Fruit fly (Drosophila melanogaster): ENCODE results near the gene vn.

The vn gene

DNA sequence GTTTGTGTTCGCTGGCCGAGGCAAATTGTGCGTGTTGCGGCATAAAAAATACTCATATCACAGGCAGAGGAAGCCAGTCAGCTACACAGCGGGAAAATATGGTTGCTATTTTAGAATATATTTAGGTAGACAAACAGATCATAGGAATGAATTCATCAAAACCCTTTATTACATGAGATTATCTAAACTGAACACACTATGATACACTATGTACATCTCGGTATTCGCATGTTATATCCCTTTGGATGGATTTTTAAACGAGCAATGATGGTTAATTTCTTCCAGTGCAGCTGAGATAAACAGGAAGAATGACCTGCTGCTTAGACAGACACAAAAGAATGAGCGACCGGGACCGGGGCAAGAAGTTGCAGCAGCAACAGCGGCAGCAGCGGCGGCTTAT, 11.5 kb upstream of the vn start (continued):
- TF ChIP-seq Ssrp (tag; optimal IDR thresholded peaks at IDR 0.05), result peak; percentile 31
- TF ChIP-seq CG9727 (GFP tag; optimal IDR thresholded peaks at IDR 0.05), result peak; percentile 85
- peak; percentile 80 for TF ChIP-seq CG2712 (tag; optimal IDR thresholded peaks at IDR 0.05)
- TF ChIP-seq nerfin-1 (tag; optimal IDR thresholded peaks at IDR 0.05), result peak; percentile 11
- no peak for TF ChIP-seq CG1529 (GFP tag; optimal IDR thresholded peaks at IDR 0.05)
- peak; percentile 19 for TF ChIP-seq Camta (GFP tag; optimal IDR thresholded peaks at IDR 0.05)
- TF ChIP-seq CG6689 (GFP tag; IDR thresholded peaks at IDR 0.05), result peak; percentile 44; the same call in 1 of the 2 replicates
- no peak for TF ChIP-seq inv (GFP tag; IDR thresholded peaks at IDR 0.05; ENCODE audit: partially characterized antibody)
- peak; percentile 11 for TF ChIP-seq Mes4 (GFP tag; optimal IDR thresholded peaks at IDR 0.05)
- no peak for TF ChIP-seq B-H1 (GFP tag; IDR thresholded peaks at IDR 0.05)
- TF ChIP-seq row (GFP tag; IDR thresholded peaks at IDR 0.05), result peak; percentile 58; the same call in 2 of the 3 replicates
- no peak for TF ChIP-seq CG6654 (GFP tag; optimal IDR thresholded peaks at IDR 0.05)
- TF ChIP-seq nmo (GFP tag; optimal IDR thresholded peaks at IDR 0.05), result peak; percentile 46
- no peak for TF ChIP-seq CG5953 (GFP tag; IDR thresholded peaks at IDR 0.05)
- peak; percentile 64 for TF ChIP-seq CG7271 (tag; optimal IDR thresholded peaks at IDR 0.05)
- TF ChIP-seq CG17568 (GFP tag; optimal IDR thresholded peaks at IDR 0.05), result no peak
- no peak for TF ChIP-seq HLH3B (GFP tag; IDR thresholded peaks at IDR 0.05)
- TF ChIP-seq CG15696 (tag; optimal IDR thresholded peaks at IDR 0.05), result peak; percentile 95
- no peak for TF ChIP-seq kay (GFP tag; optimal IDR thresholded peaks at IDR 0.05)
- peak; percentile 32 for TF ChIP-seq Atf-2 (GFP tag; optimal IDR thresholded peaks at IDR 0.05)
- TF ChIP-seq CG4404 (GFP tag; IDR thresholded peaks at IDR 0.05), result peak; percentile 87
- no peak for TF ChIP-seq CG1024 (GFP tag; IDR thresholded peaks at IDR 0.05)
- peak; percentile 37 for TF ChIP-seq CG12236 (GFP tag; optimal IDR thresholded peaks at IDR 0.05)
- peak; percentile 94 for TF ChIP-seq fd102C (GFP tag; optimal IDR thresholded peaks at IDR 0.05)
- no peak for TF ChIP-seq cad (GFP tag; optimal IDR thresholded peaks at IDR 0.05)
- no peak for TF ChIP-seq CG3726 (GFP tag; IDR thresholded peaks at IDR 0.05)
- no peak for TF ChIP-seq nom (GFP tag; optimal IDR thresholded peaks at IDR 0.05)
- no peak for TF ChIP-seq NFAT (GFP tag; IDR thresholded peaks at IDR 0.05)
- TF ChIP-seq CG4820 (GFP tag; optimal IDR thresholded peaks at IDR 0.05), result peak; percentile 58
- TF ChIP-seq salm (tag; optimal IDR thresholded peaks at IDR 0.05), result no peak
- TF ChIP-seq CG10543 (GFP tag; optimal IDR thresholded peaks at IDR 0.05), result no peak
- no peak for TF ChIP-seq Hand (GFP tag; optimal IDR thresholded peaks at IDR 0.05)
- TF ChIP-seq CG7786 (GFP tag; optimal IDR thresholded peaks at IDR 0.05), result peak; percentile 16
- no peak for TF ChIP-seq CG10565 (GFP tag; optimal IDR thresholded peaks at IDR 0.05)
- TF ChIP-seq jumu (GFP tag; optimal IDR thresholded peaks at IDR 0.05), result peak; percentile 25
- TF ChIP-seq slp2 (GFP tag; optimal IDR thresholded peaks at IDR 0.05), result peak; percentile 15
- peak; percentile 26 for TF ChIP-seq stwl (tag; optimal IDR thresholded peaks at IDR 0.05)
- TF ChIP-seq ranshi (GFP tag; IDR thresholded peaks at IDR 0.05), result no peak
- TF ChIP-seq CG16813 (GFP tag; IDR thresholded peaks at IDR 0.05; ENCODE audit: partially characterized antibody), result no peak
- peak; percentile 79 for TF ChIP-seq CG18262 (tag; optimal IDR thresholded peaks at IDR 0.05)
- peak in 1 of 2 experiments; percentile 29 for TF ChIP-seq bsh (GFP tag; optimal IDR thresholded peaks at IDR 0.05)
- no peak for TF ChIP-seq prd (optimal IDR thresholded peaks at IDR 0.05)
- TF ChIP-seq prd (GFP tag; IDR thresholded peaks at IDR 0.05), result peak; percentile 84; the same call in 2 of the 3 replicates
- TF ChIP-seq Oli (tag; optimal IDR thresholded peaks at IDR 0.05), result peak; percentile 27
- TF ChIP-seq abd-A (tag; optimal IDR thresholded peaks at IDR 0.05), result no peak
- TF ChIP-seq Mad (GFP tag; optimal IDR thresholded peaks at IDR 0.05), result peak; percentile 5
- TF ChIP-seq CG17385 (GFP tag; optimal IDR thresholded peaks at IDR 0.05), result no peak
- TF ChIP-seq CG31365 (tag; optimal IDR thresholded peaks at IDR 0.05), result no peak
- TF ChIP-seq sens (GFP tag), result peak; percentile 90
- TF ChIP-seq CG10959 (GFP tag; IDR thresholded peaks at IDR 0.05), result peak; percentile 50
- peak; percentile 62 for TF ChIP-seq trem (tag; optimal IDR thresholded peaks at IDR 0.05)

All from whole organism, embryonic.